Fruit fly (Drosophila melanogaster): ENCODE results near the gene CG3610.

- TF ChIP-seq Hmx (GFP tag; optimal IDR thresholded peaks at IDR 0.05) (no peak), HLHmδ (GFP tag; optimal IDR thresholded peaks at IDR 0.05) (no peak)
Observed at dm6 chr3R:14875965-14876331, 31.1 kb downstream of the CG3610 start.
